Fruit fly (Drosophila melanogaster): Measurements from ENCODE around the gene Hsp110.
A peak's percentile ranks its signal among the peaks of the same experiment; 100 is the strongest.

Hsp110 gene

dm6 chr3L:14063241-14064064 is 26.6 kb downstream of the Hsp110 start:
- no peak for TF ChIP-seq Vsx2 (GFP tag; optimal IDR thresholded peaks at IDR 0.05; ENCODE audit: partially characterized antibody)

DNA sequence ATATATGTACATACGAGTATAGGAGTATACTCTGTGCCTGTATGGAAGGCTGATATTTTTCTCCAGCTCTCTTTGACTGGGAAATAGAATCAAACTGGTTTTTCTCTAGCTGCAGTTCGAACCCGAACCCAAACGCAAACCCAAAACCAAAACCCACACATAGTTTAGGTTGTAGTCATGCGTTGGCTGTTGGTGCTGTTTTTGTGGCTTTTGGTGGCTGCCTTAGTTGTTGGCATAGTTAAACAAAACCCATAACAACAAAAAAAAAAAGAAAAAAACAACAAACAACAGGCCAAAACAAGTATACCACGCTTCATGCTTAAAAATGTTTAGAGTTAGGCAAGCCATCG is 27.2 kb downstream of the Hsp110 start:
- TF ChIP-seq Dfd (GFP tag; optimal IDR thresholded peaks at IDR 0.05) (no peak), Sp1 (GFP tag; optimal IDR thresholded peaks at IDR 0.05) (no peak), Jra (GFP tag; optimal IDR thresholded peaks at IDR 0.05) (no peak), dl (GFP tag; optimal IDR thresholded peaks at IDR 0.05; ENCODE audit: insufficient read depth in 1 of 2, partially characterized antibody in 2 of 2) (no peak), ey (GFP tag; optimal IDR thresholded peaks at IDR 0.05) (no peak), br (GFP tag; optimal IDR thresholded peaks at IDR 0.05) (no peak), Rel (GFP tag; optimal IDR thresholded peaks at IDR 0.05) (no peak), Rel (tag; optimal IDR thresholded peaks at IDR 0.05) (no peak), psq (GFP tag; optimal IDR thresholded peaks at IDR 0.05) (no peak), Mio (GFP tag; optimal IDR thresholded peaks at IDR 0.05) (no peak), rgr (GFP tag; optimal IDR thresholded peaks at IDR 0.05) (no peak), tai (GFP tag; optimal IDR thresholded peaks at IDR 0.05) (no peak), usp (GFP tag; optimal IDR thresholded peaks at IDR 0.05) (no peak), pan (optimal IDR thresholded peaks at IDR 0.05) (no peak), foxo (GFP tag; optimal IDR thresholded peaks at IDR 0.05) (no peak), lola (GFP tag; optimal IDR thresholded peaks at IDR 0.05) (no peak), HLH106 (tag; optimal IDR thresholded peaks at IDR 0.05) (no peak)

dm6 chr3L:14071621-14072020 is 34.8 kb downstream of the Hsp110 start, which contains the start of gene Pex1:
Gene Pex1 (plus strand): TSS chr3L:14071892.
- TF ChIP-seq Dif (GFP tag; optimal IDR thresholded peaks at IDR 0.05; ENCODE audit: partially characterized antibody) (no peak), sage (GFP tag; optimal IDR thresholded peaks at IDR 0.05) (peak; percentile 2), Myc (optimal IDR thresholded peaks at IDR 0.05) (peak; percentile 72), CrebA (GFP tag; optimal IDR thresholded peaks at IDR 0.05; ENCODE audit: borderline replicate concordance) (peak; percentile 13)

DNA sequence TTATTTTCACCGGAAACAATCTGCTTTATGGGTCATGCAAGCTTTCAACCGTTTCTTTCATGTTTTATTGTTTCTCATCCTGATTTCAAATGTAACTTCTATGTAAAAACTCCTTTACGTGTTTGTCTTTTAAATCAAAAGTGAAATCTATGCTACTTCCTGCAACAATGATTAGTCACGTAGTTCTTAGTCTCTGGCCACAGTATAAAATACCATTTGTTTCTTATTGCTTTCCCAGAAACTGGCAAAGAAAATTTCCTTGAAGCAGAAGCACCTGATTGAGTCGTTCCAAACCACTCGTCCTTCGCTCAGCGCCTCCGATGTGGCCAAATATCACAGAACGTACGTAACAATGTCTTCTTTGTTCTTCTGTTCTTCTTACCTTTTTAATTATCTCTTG is 38.7 kb downstream of the Hsp110 start, which contains the start of gene btl:
Gene btl (plus strand): TSS at position 301 of the 400 bp plus-strand sequence.
- TF ChIP-seq fru (GFP tag; optimal IDR thresholded peaks at IDR 0.05) (no peak), Jra (GFP tag; optimal IDR thresholded peaks at IDR 0.05) (no peak), Vsx2 (GFP tag; optimal IDR thresholded peaks at IDR 0.05; ENCODE audit: partially characterized antibody) (no peak), Hr78 (GFP tag; optimal IDR thresholded peaks at IDR 0.05) (no peak), N (GFP tag; optimal IDR thresholded peaks at IDR 0.05) (no peak), dsf (GFP tag; optimal IDR thresholded peaks at IDR 0.05; ENCODE audit: borderline replicate concordance) (no peak), woc (GFP tag; optimal IDR thresholded peaks at IDR 0.05) (no peak), foxo (GFP tag; optimal IDR thresholded peaks at IDR 0.05) (no peak), rgr (GFP tag; optimal IDR thresholded peaks at IDR 0.05) (no peak)

DNA sequence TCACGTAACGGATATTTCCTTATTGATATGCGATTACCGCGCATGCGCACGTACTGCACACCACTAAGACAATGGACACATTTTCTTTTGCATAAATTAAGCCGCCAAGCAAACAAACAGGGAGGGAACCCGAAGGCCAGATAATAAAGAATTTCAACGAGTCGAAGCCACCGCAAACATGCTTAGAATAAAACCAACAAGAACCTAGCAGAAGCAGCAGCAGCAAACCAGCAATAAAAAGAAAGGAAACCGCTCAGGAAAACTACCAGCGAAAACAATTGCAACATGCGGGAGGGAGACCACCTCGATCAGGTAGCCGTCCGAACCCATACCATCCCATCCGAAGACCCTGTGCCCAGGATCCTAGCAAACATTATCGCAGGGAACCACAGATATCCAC is 39.7 kb downstream of the Hsp110 start:
- TF ChIP-seq HLH106 (tag; optimal IDR thresholded peaks at IDR 0.05) (no peak), Abd-B (GFP tag; optimal IDR thresholded peaks at IDR 0.05) (no peak), sv (GFP tag; optimal IDR thresholded peaks at IDR 0.05) (no peak), Sp1 (GFP tag; optimal IDR thresholded peaks at IDR 0.05) (no peak), lola (GFP tag; optimal IDR thresholded peaks at IDR 0.05) (no peak), OdsH (GFP tag; optimal IDR thresholded peaks at IDR 0.05) (no peak), br (GFP tag; optimal IDR thresholded peaks at IDR 0.05) (no peak), CG9705 (GFP tag; optimal IDR thresholded peaks at IDR 0.05) (no peak)

- no peak for TF ChIP-seq CG32264 (GFP tag; optimal IDR thresholded peaks at IDR 0.05)
- TF ChIP-seq h (GFP tag; optimal IDR thresholded peaks at IDR 0.05): no peak
- no peak for TF ChIP-seq brk (GFP tag; optimal IDR thresholded peaks at IDR 0.05)
- TF ChIP-seq Rel (GFP tag; optimal IDR thresholded peaks at IDR 0.05): no peak
- TF ChIP-seq Rel (tag; optimal IDR thresholded peaks at IDR 0.05): no peak
- TF ChIP-seq Dfd (GFP tag; optimal IDR thresholded peaks at IDR 0.05): no peak
- no peak for TF ChIP-seq sage (GFP tag; optimal IDR thresholded peaks at IDR 0.05)
- no peak for TF ChIP-seq Jra (GFP tag; optimal IDR thresholded peaks at IDR 0.05)
- no peak for TF ChIP-seq pan (optimal IDR thresholded peaks at IDR 0.05)
- TF ChIP-seq woc (GFP tag; optimal IDR thresholded peaks at IDR 0.05): no peak
- TF ChIP-seq psq (GFP tag; optimal IDR thresholded peaks at IDR 0.05): no peak
- no peak for TF ChIP-seq Mio (GFP tag; optimal IDR thresholded peaks at IDR 0.05)
- TF ChIP-seq jim (GFP tag; optimal IDR thresholded peaks at IDR 0.05): no peak
- no peak for TF ChIP-seq GATAd (GFP tag; optimal IDR thresholded peaks at IDR 0.05)
- TF ChIP-seq Hnf4 (GFP tag; optimal IDR thresholded peaks at IDR 0.05): no peak
- TF ChIP-seq lola (GFP tag; optimal IDR thresholded peaks at IDR 0.05): no peak
Observed at dm6 chr3L:14078227-14078626, 41.4 kb downstream of the Hsp110 start.

Measured in whole organism, wandering third instar larva.